Fruit fly (Drosophila melanogaster): Measurements from ENCODE around the gene CG14687.

Gene CG14687

dm6 chr3R:10788186-10788585, 4.5 kb upstream of the CG14687 start, which contains the start of the genes Art1 and Mcm5 (continued):
- peak; percentile 21 for TF ChIP-seq Jarid2 (GFP tag; optimal IDR thresholded peaks at IDR 0.05)
- 0 out of 4 replicates have a peak, but pooled peaks have one; percentile 73 for TF ChIP-seq chinmo (GFP tag; IDR thresholded peaks at IDR 0.05; ENCODE audit: partially characterized antibody)
- TF ChIP-seq Myb (GFP tag; optimal IDR thresholded peaks at IDR 0.05) = peak; percentile 58
- peak; percentile 96 for TF ChIP-seq CG16813 (GFP tag; IDR thresholded peaks at IDR 0.05; ENCODE audit: partially characterized antibody)
- peak; percentile 59 for TF ChIP-seq Mad (GFP tag; optimal IDR thresholded peaks at IDR 0.05)
- TF ChIP-seq sna (GFP tag; IDR thresholded peaks at IDR 0.05; ENCODE audit: partially characterized antibody) = peak; percentile 97
- no peak for TF ChIP-seq z (GFP tag; IDR thresholded peaks at IDR 0.05)
- no peak for TF ChIP-seq Drgx (GFP tag; IDR thresholded peaks at IDR 0.05)
- peak; percentile 60 for TF ChIP-seq pho (GFP tag; optimal IDR thresholded peaks at IDR 0.05)
- TF ChIP-seq CG8944 (GFP tag; optimal IDR thresholded peaks at IDR 0.05) = no peak
- TF ChIP-seq az2 (GFP tag; optimal IDR thresholded peaks at IDR 0.05) = peak; percentile 17
- 0 out of 2 replicates have a peak, but pooled peaks have one; percentile 31 for TF ChIP-seq al (GFP tag; IDR thresholded peaks at IDR 0.05)
- TF ChIP-seq Pdp1 (GFP tag; optimal IDR thresholded peaks at IDR 0.05) = peak in 1 of 2 experiments; percentile 49
- peak; percentile 77 for TF ChIP-seq zfh2 (GFP tag; optimal IDR thresholded peaks at IDR 0.05)
- peak; percentile 42 for TF ChIP-seq ssp (GFP tag; IDR thresholded peaks at IDR 0.05)
- peak; percentile 25; the same call in 1 of the 2 replicates for TF ChIP-seq NFAT (GFP tag; IDR thresholded peaks at IDR 0.05)
- peak; percentile 85 for TF ChIP-seq sens (GFP tag)
- TF ChIP-seq CG10979 (tag; optimal IDR thresholded peaks at IDR 0.05) = peak; percentile 19
- TF ChIP-seq eyg (GFP tag; optimal IDR thresholded peaks at IDR 0.05) = peak; percentile 14
- peak; percentile 39 for TF ChIP-seq CTCF (GFP tag; optimal IDR thresholded peaks at IDR 0.05)
- no peak for TF ChIP-seq pfk (GFP tag; optimal IDR thresholded peaks at IDR 0.05)
- peak; percentile 15 for TF ChIP-seq Side (GFP tag; optimal IDR thresholded peaks at IDR 0.05)
- peak; percentile 36 for TF ChIP-seq CG18262 (tag; optimal IDR thresholded peaks at IDR 0.05)
- no peak for TF ChIP-seq BtbVII (GFP tag; optimal IDR thresholded peaks at IDR 0.05)
- peak; percentile 84 for TF ChIP-seq CG3995 (GFP tag; optimal IDR thresholded peaks at IDR 0.05)
- no peak for TF ChIP-seq D19B (GFP tag; optimal IDR thresholded peaks at IDR 0.05)
- peak; percentile 12; the same call in 1 of the 2 replicates for TF ChIP-seq CG32532 (GFP tag; IDR thresholded peaks at IDR 0.05)
- no peak for TF ChIP-seq so (GFP tag; IDR thresholded peaks at IDR 0.05)
- peak in 1 of 2 experiments; percentile 28 for TF ChIP-seq Hr51 (GFP tag; optimal IDR thresholded peaks at IDR 0.05)
- peak; percentile 51 for TF ChIP-seq CG3163 (GFP tag; optimal IDR thresholded peaks at IDR 0.05)
- TF ChIP-seq CG9817 (tag; optimal IDR thresholded peaks at IDR 0.05) = peak; percentile 45
- peak; percentile 7 for TF ChIP-seq B-H2 (GFP tag; optimal IDR thresholded peaks at IDR 0.05)
- TF ChIP-seq CG1233 (GFP tag; optimal IDR thresholded peaks at IDR 0.05) = peak; percentile 18
- TF ChIP-seq Xbp1 (GFP tag; optimal IDR thresholded peaks at IDR 0.05) = peak; percentile 62
- TF ChIP-seq maf-S (GFP tag; optimal IDR thresholded peaks at IDR 0.05) = peak; percentile 51
- peak; percentile 56 to 61 for TF ChIP-seq dpn (GFP tag; optimal IDR thresholded peaks at IDR 0.05)
- TF ChIP-seq Dfd (GFP tag; optimal IDR thresholded peaks at IDR 0.05) = no peak
- TF ChIP-seq inv (GFP tag; IDR thresholded peaks at IDR 0.05; ENCODE audit: partially characterized antibody) = peak; percentile 91
- peak; percentile 95 for TF ChIP-seq CG2129 (GFP tag; IDR thresholded peaks at IDR 0.05; ENCODE audit: partially characterized antibody)
- no peak for TF ChIP-seq bigmax (GFP tag; optimal IDR thresholded peaks at IDR 0.05)
- peak; percentile 40 for TF ChIP-seq CG2712 (tag; optimal IDR thresholded peaks at IDR 0.05)
- TF ChIP-seq NC2β (GFP tag; optimal IDR thresholded peaks at IDR 0.05) = peak; percentile 38
- peak; percentile 67 for TF ChIP-seq phol (tag; optimal IDR thresholded peaks at IDR 0.05)
- TF ChIP-seq CG30020 (tag; optimal IDR thresholded peaks at IDR 0.05) = peak; percentile 61
- TF ChIP-seq CoRest (tag; optimal IDR thresholded peaks at IDR 0.05) = peak; percentile 80
- no peak for TF ChIP-seq pb (GFP tag; optimal IDR thresholded peaks at IDR 0.05)
- peak; percentile 77 for TF ChIP-seq E2f2 (GFP tag; IDR thresholded peaks at IDR 0.05)
- TF ChIP-seq Chrac-16 (GFP tag; optimal IDR thresholded peaks at IDR 0.05) = peak; percentile 26
- peak; percentile 3 for TF ChIP-seq CG13296 (GFP tag; optimal IDR thresholded peaks at IDR 0.05)
- TF ChIP-seq sob (GFP tag; IDR thresholded peaks at IDR 0.05) = peak; percentile 70
- TF ChIP-seq ems (GFP tag; optimal IDR thresholded peaks at IDR 0.05) = peak; percentile 6
